Worm (Caenorhabditis elegans): ENCODE data around the gene F19B10.10.

DNA sequence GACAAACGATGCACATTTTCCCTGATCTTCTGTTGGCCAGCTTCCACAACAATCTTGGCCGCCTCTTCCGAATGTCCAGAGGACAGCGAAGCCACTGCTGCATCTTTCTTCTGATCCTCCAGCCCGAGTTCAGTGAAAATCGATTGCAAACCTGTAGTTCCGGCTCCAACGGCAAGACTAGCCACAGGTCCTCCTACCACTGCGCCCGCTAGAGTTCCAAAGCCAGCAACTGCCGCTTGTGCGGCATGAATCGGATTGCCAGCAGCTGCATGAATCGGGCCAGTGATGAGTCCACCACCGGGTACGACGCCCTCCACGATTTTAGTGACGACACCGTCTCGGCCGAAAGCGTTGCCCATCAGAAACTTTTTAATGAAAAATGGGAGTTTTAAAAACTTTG is 7.1 kb upstream of the F19B10.10 start, which contains the start of gene ifas-1:
- TF ChIP-seq mcd-1 (GFP tag; IDR thresholded peaks at IDR 0.05): no peak
- TF ChIP-seq lin-35 (GFP tag; optimal IDR thresholded peaks at IDR 0.05): no peak
- TF ChIP-seq nhr-27 (tag; optimal IDR thresholded peaks at IDR 0.05): no peak
- no peak for TF ChIP-seq Y53G8AR.9 (GFP tag; conservative IDR thresholded peaks at IDR 0.05)
- no peak for TF ChIP-seq bed-2 (GFP tag; IDR thresholded peaks at IDR 0.05)
- no peak for TF ChIP-seq ceh-27 (GFP tag; optimal IDR thresholded peaks at IDR 0.05)
- no peak for TF ChIP-seq ekl-4 (GFP tag; IDR thresholded peaks at IDR 0.05)
